Worm (Caenorhabditis elegans) whole organism, L4 larva: ENCODE measurements around the gene W04G3.7.

Experiments used
- D1046.2 ChIP-seq: fragments of 200-800 bp; sonication (Bioruptor generic); IDR thresholded peaks from 2 replicates; pipeline ENCODE4 v1.3.6; 2022; ENCODE audit warnings: missing genetic modification characterization, missing compliant biosample characterization
- F44E2.7 ChIP-seq: fragments of 200-800 bp; sonication (Bioruptor generic); IDR thresholded peaks from 2 replicates; pipeline ENCODE4 v2.1.2; 2022; ENCODE audit warnings: missing genetic modification characterization, missing compliant biosample characterization
- Y5F2A.4 ChIP-seq: fragments of 200-800 bp; sonication (Bioruptor generic); optimal IDR thresholded peaks from 2 replicates; lab custom pipeline; 2018; ENCODE audit warnings: mild to moderate bottlenecking, missing genetic modification characterization, missing compliant biosample characterization
- ceh-28 ChIP-seq: fragments of 150-350 bp; optimal IDR thresholded peaks from 2 replicates; lab custom pipeline; 2014; ENCODE audit warnings: missing biosample characterization, missing genetic modification reagents, missing genetic modification characterization
- ceh-82 ChIP-seq: sonication (generic microtip); optimal IDR thresholded peaks from 2 replicates; lab custom pipeline; 2017; ENCODE audit warnings: missing biosample characterization, missing genetic modification characterization
- ctbp-1 ChIP-seq: fragments of 200-800 bp; sonication (Bioruptor generic); IDR thresholded peaks from 2 replicates; pipeline ENCODE4 v1.3.6; 2022; ENCODE audit warnings: missing genetic modification reagents, missing genetic modification characterization, missing compliant biosample characterization
- dmd-8 ChIP-seq: fragments of 200-800 bp; sonication (Bioruptor generic); IDR thresholded peaks from 2 replicates; pipeline ENCODE4 v1.3.6; 2022; ENCODE audit warnings: missing genetic modification characterization, missing compliant biosample characterization
- fkh-10 ChIP-seq: fragments of 150-350 bp; optimal IDR thresholded peaks from 2 replicates; lab custom pipeline; 2014; ENCODE audit warnings: missing biosample characterization, missing genetic modification reagents, missing genetic modification characterization
- hmg-1.1 ChIP-seq: fragments of 200-800 bp; sonication (Bioruptor generic); IDR thresholded peaks from 2 replicates; pipeline ENCODE4 v1.3.6; 2022; ENCODE audit warnings: missing genetic modification reagents, missing genetic modification characterization, missing compliant biosample characterization
- nhr-237 ChIP-seq: sonication (generic microtip); optimal IDR thresholded peaks from 2 replicates; lab custom pipeline; 2017; ENCODE audit warnings: missing biosample characterization, missing genetic modification characterization
- pqm-1 ChIP-seq: sonication (generic microtip); optimal IDR thresholded peaks from 2 replicates; lab custom pipeline; 2017; ENCODE audit warnings: missing biosample characterization, missing genetic modification characterization
- unc-39 ChIP-seq: sonication (generic microtip); optimal IDR thresholded peaks from 2 replicates; lab custom pipeline; 2017; ENCODE audit warnings: missing biosample characterization, missing genetic modification characterization
- ztf-11 ChIP-seq: fragments of 150-350 bp; optimal IDR thresholded peaks from 2 replicates; lab custom pipeline; 2014; ENCODE audit warnings: missing biosample characterization, missing genetic modification characterization

- TF ChIP-seq hmg-1.1 (GFP tag; lab: Robert Waterston, UW) (no peak), pqm-1 (tag; lab: Kevin White, UChicago) (no peak), dmd-8 (GFP tag; lab: Robert Waterston, UW) (no peak), nhr-237 (tag; lab: Kevin White, UChicago) (no peak), ctbp-1 (no peak), Y5F2A.4 (GFP tag; lab: Kevin White, UChicago) (no peak), ztf-11 (tag; lab: Kevin White, UChicago) (no peak), D1046.2 (no peak), fkh-10 (GFP tag; lab: Kevin White, UChicago) (no peak), ceh-82 (tag; lab: Kevin White, UChicago) (no peak), F44E2.7 (GFP tag; lab: Robert Waterston, UW) (no peak), ceh-28 (tag; lab: Kevin White, UChicago) (no peak), unc-39 (tag; lab: Kevin White, UChicago) (no peak)
Measured at ce11 chrX:11114420-11114819, 29.4 kb upstream of the W04G3.7 start.
